Worm (Caenorhabditis elegans): Measurements from ENCODE around the gene B0280.2.
A peak's percentile ranks its signal among the peaks of the same experiment; 100 is the strongest.

DNA sequence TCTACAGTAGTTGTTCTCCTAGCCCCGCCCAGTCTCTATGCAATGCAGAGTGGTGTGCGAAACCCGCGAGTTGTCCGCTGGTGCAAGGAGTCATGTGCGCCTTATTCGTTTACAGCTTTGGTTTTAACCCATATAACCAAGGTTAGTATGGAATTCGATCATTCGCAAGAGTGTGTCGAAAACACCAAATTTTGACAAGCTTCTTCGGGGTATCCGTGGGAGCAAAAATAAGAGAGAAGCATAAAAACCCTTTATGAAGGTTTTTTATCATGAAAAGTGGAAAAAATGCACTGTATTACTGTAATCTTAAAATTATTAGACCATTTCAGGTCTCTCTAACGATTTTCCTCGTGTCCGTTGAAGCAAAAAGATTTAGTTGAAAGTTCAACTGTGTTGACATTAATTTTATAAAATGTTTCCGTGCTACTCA, 17.7 kb downstream of the B0280.2 start:
- TF ChIP-seq sea-1 (GFP tag; conservative IDR thresholded peaks at IDR 0.05) (no peak), ama-1 (optimal IDR thresholded peaks at IDR 0.05) (peak; percentile 90), hnd-1 (tag; optimal IDR thresholded peaks at IDR 0.05) (no peak), tbx-11 (GFP tag; IDR thresholded peaks at IDR 0.05) (no peak), ceh-36 (tag; optimal IDR thresholded peaks at IDR 0.05) (no peak), tbx-37 (GFP tag; conservative IDR thresholded peaks at IDR 0.05) (no peak), flt-1 (GFP tag; IDR thresholded peaks at IDR 0.05) (no peak), aly-1 (tag; optimal IDR thresholded peaks at IDR 0.05) (no peak), hmbx-1 (tag; optimal IDR thresholded peaks at IDR 0.05) (no peak), hmg-4 (GFP tag; optimal IDR thresholded peaks at IDR 0.05) (no peak), ceh-13 (GFP tag; optimal IDR thresholded peaks at IDR 0.05) (no peak)
